Worm (Caenorhabditis elegans) whole organism, late embryonic: Measurements from ENCODE around the gene F11A10.6.

Source experiments
- F13H6.1 ChIP-seq: sonication (generic microtip); optimal IDR thresholded peaks from 2 replicates; lab custom pipeline; 2016; ENCODE audit warnings: missing genetic modification characterization, missing compliant biosample characterization
- Y22D7AL.16 ChIP-seq: sonication (generic microtip); optimal IDR thresholded peaks from 2 replicates; lab custom pipeline; 2016; ENCODE audit warnings: missing genetic modification characterization, missing compliant biosample characterization
- ama-1 ChIP-seq: fragments of 150-350 bp; optimal IDR thresholded peaks from 2 replicates; lab custom pipeline; 2014
- ceh-30 ChIP-seq: fragments of 150-350 bp; optimal IDR thresholded peaks from 2 replicates; lab custom pipeline; 2014; ENCODE audit warnings: missing biosample characterization, missing genetic modification characterization
- ceh-6 ChIP-seq: fragments of 200-800 bp; sonication (Bioruptor generic); optimal IDR thresholded peaks from 2 replicates; lab custom pipeline; 2018; ENCODE audit warnings: mild to moderate bottlenecking, missing genetic modification characterization, missing compliant biosample characterization
- odd-2 ChIP-seq: sonication (generic microtip); optimal IDR thresholded peaks from 2 replicates; lab custom pipeline; 2017; ENCODE audit warnings: antibody characterized with exemption, mild to moderate bottlenecking, missing genetic modification characterization, missing compliant biosample characterization
- tbx-2 ChIP-seq: sonication (generic microtip); optimal IDR thresholded peaks from 2 replicates; lab custom pipeline; 2016; ENCODE audit warnings: missing genetic modification characterization, missing compliant biosample characterization
- zip-5 ChIP-seq: sonication (generic microtip); optimal IDR thresholded peaks from 2 replicates; lab custom pipeline; 2016; ENCODE audit warnings: missing genetic modification characterization, missing compliant biosample characterization

DNA sequence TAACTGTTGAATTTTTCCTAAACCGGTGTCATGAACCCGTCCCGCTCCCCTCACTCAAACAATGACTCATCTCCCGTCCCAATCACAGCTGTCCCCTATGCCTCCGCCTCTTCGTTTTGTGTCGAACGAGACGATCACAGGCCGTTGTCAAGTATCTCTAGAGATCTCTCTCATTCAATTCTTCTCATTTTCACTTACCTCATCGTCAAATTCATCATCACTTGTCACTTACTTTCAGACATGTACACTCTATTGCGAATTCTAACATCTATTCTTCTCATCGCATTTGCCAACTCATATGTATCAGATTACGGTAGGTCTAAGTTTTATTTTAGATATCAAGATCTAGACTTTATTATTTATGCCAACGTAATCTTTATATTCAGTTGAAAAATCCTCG is 31.9 kb downstream of the F11A10.6 start, which contains the start of gene K08E4.3:
- TF ChIP-seq Y22D7AL.16, result no peak
- no peak for TF ChIP-seq odd-2
- TF ChIP-seq ceh-30 (tag; lab: Kevin White, UChicago), result no peak
- TF ChIP-seq ama-1 (lab: Kevin White, UChicago), result no peak
- no peak for TF ChIP-seq zip-5
- TF ChIP-seq tbx-2, result no peak
- TF ChIP-seq ceh-6 (GFP tag; lab: Kevin White, UChicago), result no peak
- TF ChIP-seq F13H6.1 (tag; lab: Kevin White, UChicago), result no peak
